Worm (Caenorhabditis elegans) whole organism, L3 larva: ENCODE results near the gene R13H9.6.
"Not testable (repeated sequence)": the region's sequence is repeated elsewhere in the genome, so short reads cannot be mapped to it uniquely, and the experiment has no call there.

ENCODE experiments used
- ama-1 ChIP-seq: fragments of 150-350 bp; optimal IDR thresholded peaks from 2 replicates; lab custom pipeline; 2018
- ceh-16 ChIP-seq: sonication (generic microtip); optimal IDR thresholded peaks from 2 replicates; lab custom pipeline; 2017; ENCODE audit warnings: missing biosample characterization, missing genetic modification characterization
- elt-3 ChIP-seq, 3 experiments: fragments of 150-350 bp in 1 of 3; sonication (generic microtip) in 2 of 3; optimal IDR thresholded peaks; 2 replicates in 2 of 3; 4 replicates in 1 of 3; lab custom pipeline; 2014 to 2017; ENCODE audit warnings: missing biosample characterization in 3 of 3, missing genetic modification characterization in 3 of 3
- nhr-76 ChIP-seq: fragments of 150-350 bp; sonication (generic microtip); optimal IDR thresholded peaks from 5 replicates; lab custom pipeline; 2014; ENCODE audit warnings: missing biosample characterization, missing genetic modification characterization
- nhr-77 ChIP-seq: fragments of 150-350 bp; optimal IDR thresholded peaks from 2 replicates; lab custom pipeline; 2014; ENCODE audit warnings: missing biosample characterization, missing genetic modification characterization
- skn-1 ChIP-seq: fragments of 150-350 bp; optimal IDR thresholded peaks from 2 replicates; lab custom pipeline; 2014; ENCODE audit warnings: missing biosample characterization, missing genetic modification characterization
- snpc-4 ChIP-seq: fragments of 150-350 bp; optimal IDR thresholded peaks from 2 replicates; lab custom pipeline; 2014; ENCODE audit warnings: missing biosample characterization, missing genetic modification characterization

DNA sequence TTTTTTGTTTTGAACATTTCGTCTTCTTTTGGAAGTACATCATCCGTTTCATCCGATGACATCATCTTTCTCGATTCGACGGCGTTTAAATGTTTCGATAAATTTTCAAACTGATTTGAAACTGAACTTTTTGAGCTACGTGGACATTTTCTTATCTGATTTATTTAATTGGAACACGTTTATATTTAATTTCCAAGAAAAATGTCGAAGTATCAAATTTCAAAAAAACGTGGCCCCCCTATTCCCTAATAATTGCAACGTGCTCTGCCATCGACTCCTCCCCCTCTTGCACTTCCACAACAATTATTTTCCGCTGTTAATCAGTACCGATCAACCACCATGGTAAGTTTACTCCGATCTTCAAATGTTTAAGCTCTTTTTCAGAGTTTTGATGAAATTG lies at the start of gene R13H9.6, which contains the start of gene rmd-6:
- TF ChIP-seq ceh-16 (tag; lab: Kevin White, UChicago); skn-1; snpc-4 (tag; lab: Kevin White, UChicago); ama-1 (lab: Kevin White, UChicago); nhr-76; nhr-77 (tag; lab: Kevin White, UChicago); elt-3 (tag; optimal IDR thresholded peaks at IDR 0.05; lab: Kevin White, UChicago): not testable (repeated sequence)
